Worm (Caenorhabditis elegans) whole organism, early embryonic: Measurements from ENCODE around the gene F31F7.2.

Experiments used
- B0310.2 ChIP-seq: sonication (generic microtip); optimal IDR thresholded peaks from 2 replicates; lab custom pipeline; 2016; ENCODE audit warnings: mild to moderate bottlenecking, missing genetic modification characterization, missing compliant biosample characterization
- aly-1 ChIP-seq: sonication (generic microtip); optimal IDR thresholded peaks from 2 replicates; lab custom pipeline; 2016; ENCODE audit warnings: missing genetic modification characterization, missing compliant biosample characterization
- ama-1 ChIP-seq: fragments of 150-350 bp; optimal IDR thresholded peaks from 2 replicates; lab custom pipeline; 2014
- ceh-36 ChIP-seq: sonication (generic microtip); optimal IDR thresholded peaks from 2 replicates; lab custom pipeline; 2016; ENCODE audit warnings: missing genetic modification characterization, inconsistent platforms, missing compliant biosample characterization
- flt-1 ChIP-seq: fragments of 200-800 bp; sonication (Bioruptor generic); IDR thresholded peaks from 2 replicates; pipeline ENCODE4 v1.3.6; 2022; ENCODE audit warnings: missing genetic modification characterization, missing compliant biosample characterization
- hmg-4 ChIP-seq: fragments of 200-800 bp; sonication (Bioruptor generic); optimal IDR thresholded peaks from 2 replicates; lab custom pipeline; 2018; ENCODE audit warnings: mild to moderate bottlenecking, missing genetic modification characterization, missing compliant biosample characterization
- pes-1 ChIP-seq: fragments of 200-800 bp; sonication (Bioruptor generic); IDR thresholded peaks from 2 replicates; pipeline ENCODE4 v1.3.6; 2022; ENCODE audit warnings: missing genetic modification reagents, missing genetic modification characterization, missing compliant biosample characterization
- tbx-11 ChIP-seq: fragments of 200-800 bp; sonication (Bioruptor generic); IDR thresholded peaks from 2 replicates; pipeline ENCODE4 v1.3.6; 2022; ENCODE audit warnings: missing genetic modification characterization, missing compliant biosample characterization
- tra-4 ChIP-seq: sonication (generic microtip); optimal IDR thresholded peaks from 2 replicates; lab custom pipeline; 2017; ENCODE audit warnings: missing genetic modification characterization, missing compliant biosample characterization

- TF ChIP-seq ama-1 (lab: Kevin White, UChicago) = no peak
- TF ChIP-seq flt-1 (GFP tag; lab: Robert Waterston, UW) = no peak
- no peak for TF ChIP-seq tra-4 (tag; lab: Kevin White, UChicago)
- TF ChIP-seq hmg-4 (GFP tag; lab: Kevin White, UChicago) = no peak
- TF ChIP-seq aly-1 (tag; lab: Kevin White, UChicago) = peak; percentile 2
- no peak for TF ChIP-seq ceh-36 (tag; lab: Kevin White, UChicago)
- no peak for TF ChIP-seq B0310.2
- TF ChIP-seq tbx-11 (GFP tag; lab: Robert Waterston, UW) = no peak
- no peak for TF ChIP-seq pes-1
Observed at ce11 chrV:6270097-6270496, 555 bp upstream of the F31F7.2 start.
